Fruit fly (Drosophila melanogaster): ENCODE results near the gene ttk.

Gene ttk

dm6 chr3R:31776583-31777362, 63.1 kb downstream of the ttk start, which contains the start of the genes CG2126 and faf (continued):
- TF ChIP-seq crc (GFP tag; optimal IDR thresholded peaks at IDR 0.05) = no peak
- TF ChIP-seq H15 (GFP tag; IDR thresholded peaks at IDR 0.05) = peak; percentile 55; the same call in 1 of the 3 replicates
- 0 out of 2 replicates have a peak, but pooled peaks have one; percentile 43 for TF ChIP-seq CG14667 (GFP tag; IDR thresholded peaks at IDR 0.05)
- TF ChIP-seq Drgx (GFP tag; IDR thresholded peaks at IDR 0.05) = 0 out of 2 replicates have a peak, but pooled peaks have one; percentile 14
- TF ChIP-seq amos (GFP tag; IDR thresholded peaks at IDR 0.05; ENCODE audit: partially characterized antibody) = peak; percentile 44; the same call in 1 of the 2 replicates
- TF ChIP-seq Usf (GFP tag; optimal IDR thresholded peaks at IDR 0.05) = peak; percentile 48
- no peak for TF ChIP-seq dan (GFP tag; IDR thresholded peaks at IDR 0.05)
- TF ChIP-seq CG2889 (GFP tag; IDR thresholded peaks at IDR 0.05) = peak; percentile 56; the same call in 2 of the 3 replicates
- TF ChIP-seq CG8388 (GFP tag; optimal IDR thresholded peaks at IDR 0.05) = peak; percentile 77
- TF ChIP-seq CG11398 (GFP tag; optimal IDR thresholded peaks at IDR 0.05) = no peak
- peak; percentile 76 for TF ChIP-seq Nf-YC (tag; optimal IDR thresholded peaks at IDR 0.05)
- TF ChIP-seq Sox100B (GFP tag; optimal IDR thresholded peaks at IDR 0.05) = peak; percentile 78
- peak; percentile 47; the same call in 1 of the 3 replicates for TF ChIP-seq Mrtf (GFP tag; IDR thresholded peaks at IDR 0.05)
- TF ChIP-seq Dad (GFP tag; optimal IDR thresholded peaks at IDR 0.05) = peak; percentile 5
- peak; percentile 51; the same call in 2 of the 3 replicates for TF ChIP-seq CG34224 (GFP tag; IDR thresholded peaks at IDR 0.05; ENCODE audit: partially characterized antibody)
- TF ChIP-seq Xrp1 (GFP tag; IDR thresholded peaks at IDR 0.05) = peak; percentile 77; the same call in 1 of the 2 replicates
- peak; percentile 85 for TF ChIP-seq Xbp1 (GFP tag; optimal IDR thresholded peaks at IDR 0.05)
- peak; percentile 43 for TF ChIP-seq D19B (GFP tag; optimal IDR thresholded peaks at IDR 0.05)
- no peak for TF ChIP-seq tup (GFP tag; optimal IDR thresholded peaks at IDR 0.05)
- peak; percentile 60; the same call in 1 of the 2 replicates for TF ChIP-seq CG11085 (GFP tag; IDR thresholded peaks at IDR 0.05)
- no peak; the same call in 2 of the 3 replicates for TF ChIP-seq Optix (GFP tag; IDR thresholded peaks at IDR 0.05)
- TF ChIP-seq pita (GFP tag; optimal IDR thresholded peaks at IDR 0.05) = no peak
- TF ChIP-seq CG5180 (GFP tag; optimal IDR thresholded peaks at IDR 0.05) = peak; percentile 41
- TF ChIP-seq CG18764 (GFP tag; optimal IDR thresholded peaks at IDR 0.05) = peak; percentile 73
- peak; percentile 62; the same call in 2 of the 3 replicates for TF ChIP-seq HLH4C (GFP tag; IDR thresholded peaks at IDR 0.05; ENCODE audit: partially characterized antibody)
- TF ChIP-seq CG2875 (GFP tag; optimal IDR thresholded peaks at IDR 0.05) = peak; percentile 16
- no peak for TF ChIP-seq CG1832 (GFP tag; optimal IDR thresholded peaks at IDR 0.05)
- TF ChIP-seq CG1603 (tag; optimal IDR thresholded peaks at IDR 0.05) = no peak
- TF ChIP-seq sima (GFP tag; optimal IDR thresholded peaks at IDR 0.05) = no peak
- TF ChIP-seq HLH3B (GFP tag; IDR thresholded peaks at IDR 0.05) = peak; percentile 60; the same call in 1 of the 2 replicates
- TF ChIP-seq slou (GFP tag; optimal IDR thresholded peaks at IDR 0.05) = peak; percentile 16
- TF ChIP-seq D19A (tag; optimal IDR thresholded peaks at IDR 0.05) = no peak
- no peak for TF ChIP-seq cg (GFP tag; optimal IDR thresholded peaks at IDR 0.05)
- TF ChIP-seq CG6654 (GFP tag; optimal IDR thresholded peaks at IDR 0.05) = peak; percentile 29
- TF ChIP-seq tgo (GFP tag; IDR thresholded peaks at IDR 0.05) = peak; percentile 75
- TF ChIP-seq CG17568 (GFP tag; optimal IDR thresholded peaks at IDR 0.05) = no peak
- TF ChIP-seq knrl (GFP tag; IDR thresholded peaks at IDR 0.05; ENCODE audit: partially characterized antibody) = peak; percentile 43; the same call in 2 of the 3 replicates
- no peak for TF ChIP-seq CG14965 (GFP tag; optimal IDR thresholded peaks at IDR 0.05; ENCODE audit: borderline replicate concordance)
- no peak for TF ChIP-seq da (GFP tag; optimal IDR thresholded peaks at IDR 0.05)
- TF ChIP-seq tx (GFP tag; optimal IDR thresholded peaks at IDR 0.05) = peak; percentile 16
- TF ChIP-seq CG9817 (tag; optimal IDR thresholded peaks at IDR 0.05) = peak; percentile 84
- peak; percentile 72; the same call in 2 of the 3 replicates for TF ChIP-seq zfh1 (GFP tag; IDR thresholded peaks at IDR 0.05)
- TF ChIP-seq Fer1 (GFP tag; optimal IDR thresholded peaks at IDR 0.05) = peak; percentile 75
- peak; percentile 32 for TF ChIP-seq pnt (GFP tag; optimal IDR thresholded peaks at IDR 0.05)
- no peak for TF ChIP-seq mld (GFP tag; IDR thresholded peaks at IDR 0.05; ENCODE audit: partially characterized antibody)
- peak; percentile 82 for TF ChIP-seq PHDP (tag; optimal IDR thresholded peaks at IDR 0.05)
- peak; percentile 10 to 84 for TF ChIP-seq Hr51 (GFP tag; optimal IDR thresholded peaks at IDR 0.05)

Data from whole organism, embryonic.